Fruit fly (Drosophila melanogaster): ENCODE data around the gene PyK.

PyK gene

dm6 chr3R:22358810-22359209, 8.5 kb upstream of the PyK start (continued):
- no peak for TF ChIP-seq en (GFP tag; optimal IDR thresholded peaks at IDR 0.05)
- 0 out of 3 replicates have a peak, but pooled peaks have one; percentile 50 for TF ChIP-seq CG3726 (GFP tag; IDR thresholded peaks at IDR 0.05)
- no peak for TF ChIP-seq kay (GFP tag; optimal IDR thresholded peaks at IDR 0.05)
- peak; percentile 82 for TF ChIP-seq CG2875 (GFP tag; optimal IDR thresholded peaks at IDR 0.05)
- peak; percentile 39; the same call in 1 of the 2 replicates for TF ChIP-seq CG1024 (GFP tag; IDR thresholded peaks at IDR 0.05)
- TF ChIP-seq dimm (GFP tag; IDR thresholded peaks at IDR 0.05) = no peak
- peak; percentile 64 for TF ChIP-seq cato (GFP tag; optimal IDR thresholded peaks at IDR 0.05; ENCODE audit: borderline replicate concordance)
- peak; percentile 63 for TF ChIP-seq E2f1 (GFP tag; IDR thresholded peaks at IDR 0.05)
- TF ChIP-seq Rfx (GFP tag; IDR thresholded peaks at IDR 0.05) = peak; percentile 69
- peak; percentile 42 for TF ChIP-seq Sry-β (GFP tag; optimal IDR thresholded peaks at IDR 0.05)
- no peak for TF ChIP-seq Tbp (GFP tag; optimal IDR thresholded peaks at IDR 0.05)
- TF ChIP-seq otp (GFP tag; IDR thresholded peaks at IDR 0.05) = peak; percentile 61; the same call in 2 of the 3 replicates
- TF ChIP-seq CG32532 (GFP tag; IDR thresholded peaks at IDR 0.05) = peak; percentile 73
- no peak for TF ChIP-seq Opbp (GFP tag; IDR thresholded peaks at IDR 0.05; ENCODE audit: partially characterized antibody)
- TF ChIP-seq CG11696 (GFP tag; IDR thresholded peaks at IDR 0.05) = peak; percentile 66; the same call in 1 of the 2 replicates
- no peak for TF ChIP-seq cad (GFP tag; optimal IDR thresholded peaks at IDR 0.05)
- peak; percentile 62 for TF ChIP-seq stc (GFP tag; IDR thresholded peaks at IDR 0.05)
- TF ChIP-seq scrt (GFP tag; optimal IDR thresholded peaks at IDR 0.05) = peak; percentile 6
- peak; percentile 52 for TF ChIP-seq Meics (GFP tag; optimal IDR thresholded peaks at IDR 0.05)
- peak; percentile 79 for TF ChIP-seq HLH3B (GFP tag; IDR thresholded peaks at IDR 0.05)
- TF ChIP-seq row (GFP tag; IDR thresholded peaks at IDR 0.05) = peak; percentile 67; the same call in 2 of the 3 replicates
- TF ChIP-seq Abd-B (GFP tag; optimal IDR thresholded peaks at IDR 0.05) = no peak
- TF ChIP-seq wor (GFP tag; IDR thresholded peaks at IDR 0.05) = 0 out of 2 replicates have a peak, but pooled peaks have one; percentile 16
- peak; percentile 62 for TF ChIP-seq CG15011 (GFP tag; optimal IDR thresholded peaks at IDR 0.05)
- TF ChIP-seq Gug (GFP tag; IDR thresholded peaks at IDR 0.05) = peak; percentile 33; the same call in 1 of the 4 replicates
- no peak for TF ChIP-seq CG32772 (GFP tag; IDR thresholded peaks at IDR 0.05)
- TF ChIP-seq h (optimal IDR thresholded peaks at IDR 0.05) = no peak
- peak; percentile 52 for TF ChIP-seq trem (tag; optimal IDR thresholded peaks at IDR 0.05)
- peak; percentile 2 for TF ChIP-seq fd3F (GFP tag; optimal IDR thresholded peaks at IDR 0.05)
- TF ChIP-seq CG10431 (GFP tag; optimal IDR thresholded peaks at IDR 0.05) = peak; percentile 46
- TF ChIP-seq CG4424 (GFP tag; optimal IDR thresholded peaks at IDR 0.05) = peak; percentile 73
- TF ChIP-seq NfI (GFP tag; optimal IDR thresholded peaks at IDR 0.05) = peak; percentile 53
- TF ChIP-seq Fer3 (tag; optimal IDR thresholded peaks at IDR 0.05) = peak; percentile 74
- peak; percentile 5 for TF ChIP-seq eyg (GFP tag; optimal IDR thresholded peaks at IDR 0.05)
- TF ChIP-seq CG12744 (GFP tag; optimal IDR thresholded peaks at IDR 0.05) = peak; percentile 34
- peak; percentile 66 for TF ChIP-seq CG10959 (GFP tag; IDR thresholded peaks at IDR 0.05)
- peak; percentile 79 for TF ChIP-seq CG2712 (tag; optimal IDR thresholded peaks at IDR 0.05)
- peak; percentile 59 for TF ChIP-seq CG12942 (GFP tag; optimal IDR thresholded peaks at IDR 0.05)
- peak; percentile 62 for TF ChIP-seq ewg (GFP tag; optimal IDR thresholded peaks at IDR 0.05)
- peak; percentile 44 for TF ChIP-seq MTF-1 (GFP tag; optimal IDR thresholded peaks at IDR 0.05; ENCODE audit: borderline replicate concordance)
- no peak for TF ChIP-seq D (optimal IDR thresholded peaks at IDR 0.05)
- TF ChIP-seq D (GFP tag; optimal IDR thresholded peaks at IDR 0.05) = peak; percentile 82
- peak; percentile 62 for TF ChIP-seq dmrt99B (tag; optimal IDR thresholded peaks at IDR 0.05)
- TF ChIP-seq Dbx (GFP tag; IDR thresholded peaks at IDR 0.05) = 0 out of 3 replicates have a peak, but pooled peaks have one; percentile 25
- peak; percentile 23; the same call in 1 of the 3 replicates for TF ChIP-seq gce (GFP tag; IDR thresholded peaks at IDR 0.05)
- TF ChIP-seq NFAT (GFP tag; IDR thresholded peaks at IDR 0.05) = 0 out of 2 replicates have a peak, but pooled peaks have one; percentile 31
- TF ChIP-seq CG8765 (GFP tag; IDR thresholded peaks at IDR 0.05) = no peak
- peak; percentile 56 for TF ChIP-seq CG15269 (tag; optimal IDR thresholded peaks at IDR 0.05)
- TF ChIP-seq NK7.1 (GFP tag; optimal IDR thresholded peaks at IDR 0.05) = no peak
- TF ChIP-seq amos (GFP tag; IDR thresholded peaks at IDR 0.05; ENCODE audit: partially characterized antibody) = no peak
- peak; percentile 35; the same call in 1 of the 2 replicates for TF ChIP-seq ssp (GFP tag; IDR thresholded peaks at IDR 0.05)
- peak; percentile 49 for TF ChIP-seq tin (GFP tag; optimal IDR thresholded peaks at IDR 0.05)

Data from whole organism, embryonic.